Worm (Caenorhabditis elegans) whole organism, mixed stage, embryonic: ENCODE measurements around the gene srh-125.

Source experiments
- bed-3 ChIP-seq: fragments of 200-800 bp; sonication (Bioruptor generic); optimal IDR thresholded peaks from 3 replicates; lab custom pipeline; 2018; ENCODE audit warnings: mild to moderate bottlenecking, missing genetic modification characterization, moderate library complexity, missing compliant biosample characterization
- ces-1 ChIP-seq: fragments of 150-350 bp; optimal IDR thresholded peaks from 2 replicates; lab custom pipeline; 2014; ENCODE audit warnings: missing biosample characterization, missing genetic modification reagents, missing genetic modification characterization
- elt-1 ChIP-seq: sonication (generic microtip); optimal IDR thresholded peaks from 2 replicates; lab custom pipeline; 2017; ENCODE audit warnings: missing genetic modification characterization, mild to moderate bottlenecking, missing compliant biosample characterization, antibody characterized with exemption, moderate library complexity, borderline replicate concordance; ENCODE audit not compliant: insufficient read depth
- lsy-2 ChIP-seq: fragments of 150-350 bp; optimal IDR thresholded peaks from 2 replicates; lab custom pipeline; 2014; ENCODE audit warnings: missing biosample characterization, missing genetic modification characterization
- nhr-12 ChIP-seq: fragments of 150-350 bp; optimal IDR thresholded peaks from 2 replicates; lab custom pipeline; 2014; ENCODE audit warnings: missing biosample characterization, missing genetic modification characterization
- nhr-237 ChIP-seq: fragments of 150-350 bp; optimal IDR thresholded peaks from 2 replicates; lab custom pipeline; 2014; ENCODE audit warnings: missing biosample characterization, missing genetic modification characterization
- nhr-28 ChIP-seq: fragments of 150-350 bp; optimal IDR thresholded peaks from 2 replicates; lab custom pipeline; 2014; ENCODE audit warnings: missing biosample characterization, missing genetic modification characterization
- nhr-76 ChIP-seq: sonication (generic microtip); optimal IDR thresholded peaks from 2 replicates; lab custom pipeline; 2017; ENCODE audit warnings: missing biosample characterization, missing genetic modification characterization
- snpc-4 ChIP-seq: fragments of 150-350 bp; optimal IDR thresholded peaks from 2 replicates; lab custom pipeline; 2014; ENCODE audit warnings: missing biosample characterization, missing genetic modification characterization
- unc-39 ChIP-seq: fragments of 150-350 bp; optimal IDR thresholded peaks from 2 replicates; lab custom pipeline; 2014; ENCODE audit warnings: missing biosample characterization, missing genetic modification characterization
- unc-62 ChIP-seq: fragments of 150-350 bp; optimal IDR thresholded peaks from 2 replicates; lab custom pipeline; 2014; ENCODE audit warnings: missing biosample characterization, missing genetic modification reagents, missing genetic modification characterization
- zip-8 ChIP-seq: fragments of 150-350 bp; optimal IDR thresholded peaks from 2 replicates; lab custom pipeline; 2014; ENCODE audit warnings: missing biosample characterization, missing genetic modification characterization

ce11 chrV:7487518-7487917, 10.9 kb upstream of the srh-125 start, which contains the start of gene srbc-7:
- no peak for TF ChIP-seq nhr-237 (tag; lab: Kevin White, UChicago)
- TF ChIP-seq ces-1 = no peak
- TF ChIP-seq unc-39 = no peak
- TF ChIP-seq nhr-76 (tag; lab: Kevin White, UChicago) = no peak
- TF ChIP-seq unc-62 (GFP tag; lab: Kevin White, UChicago) = no peak
- no peak for TF ChIP-seq nhr-28
- TF ChIP-seq snpc-4 (tag; lab: Kevin White, UChicago) = no peak
- no peak for TF ChIP-seq elt-1 (tag; lab: Kevin White, UChicago)
- no peak for TF ChIP-seq bed-3
- no peak for TF ChIP-seq nhr-12 (tag; lab: Kevin White, UChicago)
- no peak for TF ChIP-seq zip-8 (tag; lab: Kevin White, UChicago)
- TF ChIP-seq lsy-2 = no peak
